Fruit fly (Drosophila melanogaster) whole organism: ENCODE results near the gene Rcd7.

Source experiments
- pan ChIP-seq: fragments of >200 bp; optimal IDR thresholded peaks from 2 replicates; lab custom pipeline; 2017
- psq ChIP-seq: fragments of >200 bp; optimal IDR thresholded peaks from 2 replicates; lab custom pipeline; 2017

DNA sequence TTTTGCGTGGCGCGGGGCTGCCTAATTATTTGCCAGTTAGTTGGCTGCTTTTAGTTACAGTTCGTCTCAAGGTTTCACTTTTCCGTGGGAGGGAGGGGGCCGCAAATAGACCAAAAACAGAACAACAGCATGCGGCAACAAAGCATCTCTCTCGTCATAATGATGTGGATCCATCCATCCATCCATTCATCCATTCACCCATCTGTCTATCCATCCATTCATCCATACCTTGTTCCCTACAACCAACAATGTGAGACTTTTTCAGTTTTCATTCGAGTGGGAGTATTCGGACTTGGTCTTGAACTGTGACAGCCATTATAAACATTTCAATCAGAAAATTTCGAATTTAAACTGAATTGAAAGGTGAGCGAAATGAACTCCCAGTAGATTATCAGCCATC is 34.4 kb downstream of the Rcd7 start:
- TF ChIP-seq pan (lab: Kevin White, UChicago), result no peak
- no peak for TF ChIP-seq psq
